Worm (Caenorhabditis elegans) whole organism, young adult: ENCODE data around the gene frpr-5.

Source experiments
- B0261.1 ChIP-seq: sonication (generic microtip); optimal IDR thresholded peaks from 2 replicates; lab custom pipeline; 2016; ENCODE audit warnings: mild to moderate bottlenecking, missing genetic modification characterization, moderate library complexity, missing compliant biosample characterization
- D2030.7 ChIP-seq: fragments of 200-800 bp; sonication (Bioruptor generic); IDR thresholded peaks from 2 replicates; pipeline ENCODE4 v1.3.6; 2022; ENCODE audit warnings: missing genetic modification reagents, missing genetic modification characterization, missing compliant biosample characterization
- F23B12.7 ChIP-seq: sonication (generic microtip); optimal IDR thresholded peaks from 2 replicates; lab custom pipeline; 2017; ENCODE audit warnings: missing genetic modification characterization, mild to moderate bottlenecking, missing compliant biosample characterization, antibody characterized with exemption, moderate library complexity; ENCODE audit not compliant: insufficient read depth
- F52B5.7 ChIP-seq: sonication (generic microtip); optimal IDR thresholded peaks from 2 replicates; lab custom pipeline; 2016; ENCODE audit warnings: mild to moderate bottlenecking, missing genetic modification characterization, missing compliant biosample characterization
- F57A8.1 ChIP-seq: fragments of 200-800 bp; sonication (Bioruptor generic); optimal IDR thresholded peaks from 2 replicates; lab custom pipeline; 2018; ENCODE audit warnings: mild to moderate bottlenecking, missing genetic modification characterization, moderate library complexity, missing compliant biosample characterization
- Y67H2A.10 ChIP-seq: fragments of 200-800 bp; sonication (Bioruptor generic); conservative IDR thresholded peaks from 2 replicates; pipeline ENCODE4 v1.3.6; 2022; ENCODE audit warnings: missing genetic modification reagents, missing genetic modification characterization, missing compliant biosample characterization
- aptf-3 ChIP-seq: fragments of 200-800 bp; sonication (Bioruptor generic); IDR thresholded peaks from 2 replicates; pipeline ENCODE4 v1.3.6; 2022; ENCODE audit warnings: missing genetic modification characterization, missing compliant biosample characterization
- attf-3 ChIP-seq: fragments of 200-800 bp; sonication (Bioruptor generic); conservative IDR thresholded peaks from 2 replicates; pipeline ENCODE4 v1.3.6; 2022; ENCODE audit warnings: missing genetic modification reagents, missing genetic modification characterization, missing compliant biosample characterization
- attf-6 ChIP-seq: fragments of 200-800 bp; sonication (Bioruptor generic); IDR thresholded peaks from 2 replicates; pipeline ENCODE4 v1.3.6; 2022; ENCODE audit warnings: missing genetic modification reagents, missing genetic modification characterization, missing compliant biosample characterization
- bed-1 ChIP-seq: fragments of 200-800 bp; sonication (Bioruptor generic); IDR thresholded peaks from 2 replicates; pipeline ENCODE4 v1.3.6; 2022; ENCODE audit warnings: missing genetic modification reagents, missing genetic modification characterization, missing compliant biosample characterization
- cebp-1 ChIP-seq, 2 experiments: fragments of 200-800 bp in 1 of 2; sonication (Bioruptor generic) in 1 of 2; sonication (generic microtip) in 1 of 2; IDR thresholded peaks in 1 of 2; optimal IDR thresholded peaks in 1 of 2; 2 replicates each; pipeline versions ENCODE4 v1.3.6 to Lab custom; 2017 to 2022; ENCODE audit warnings: missing compliant biosample characterization in 2 of 2, missing genetic modification characterization in 2 of 2, mild to moderate bottlenecking in 1 of 2, missing genetic modification reagents in 1 of 2, moderate library complexity in 1 of 2
- ceh-40 ChIP-seq: fragments of 200-800 bp; sonication (Bioruptor generic); IDR thresholded peaks from 2 replicates; pipeline ENCODE4 v1.3.6; 2022; ENCODE audit warnings: missing genetic modification characterization, missing compliant biosample characterization
- die-1 ChIP-seq: sonication (generic microtip); optimal IDR thresholded peaks from 2 replicates; lab custom pipeline; 2016; ENCODE audit warnings: missing genotype, mild to moderate bottlenecking, missing genetic modification characterization, missing compliant biosample characterization
- dpff-1 ChIP-seq: sonication (generic microtip); optimal IDR thresholded peaks from 2 replicates; lab custom pipeline; 2017; ENCODE audit warnings: mild to moderate bottlenecking, missing genetic modification characterization, missing compliant biosample characterization
- efl-1 ChIP-seq: fragments of 150-350 bp; optimal IDR thresholded peaks from 2 replicates; lab custom pipeline; 2014; ENCODE audit warnings: missing biosample characterization, missing genetic modification reagents, missing genetic modification characterization
- egl-44 ChIP-seq: fragments of 200-800 bp; sonication (Bioruptor generic); IDR thresholded peaks from 2 replicates; pipeline ENCODE4 v1.3.6; 2022; ENCODE audit warnings: missing genetic modification reagents, missing genetic modification characterization, missing compliant biosample characterization
- fkh-3 ChIP-seq: sonication (generic microtip); optimal IDR thresholded peaks from 2 replicates; lab custom pipeline; 2016; ENCODE audit warnings: mild to moderate bottlenecking, missing genetic modification characterization, missing compliant biosample characterization
- him-1 ChIP-seq: sonication (generic microtip); optimal IDR thresholded peaks from 2 replicates; lab custom pipeline; 2016; ENCODE audit warnings: missing genotype, missing genetic modification reagents, missing genetic modification characterization, missing compliant biosample characterization
- hrde-1 ChIP-seq: sonication (generic microtip); optimal IDR thresholded peaks from 2 replicates; lab custom pipeline; 2016; ENCODE audit warnings: missing genetic modification characterization, mild to moderate bottlenecking, missing compliant biosample characterization, moderate library complexity, missing genotype, missing genetic modification reagents, borderline replicate concordance
- let-607 ChIP-seq, 2 experiments: fragments of 200-800 bp in 1 of 2; sonication (Bioruptor generic) in 1 of 2; sonication (generic microtip) in 1 of 2; optimal IDR thresholded peaks; 2 replicates each; lab custom pipeline; 2016 to 2018; ENCODE audit warnings: mild to moderate bottlenecking in 2 of 2, missing compliant biosample characterization in 2 of 2, missing genetic modification characterization in 2 of 2, moderate library complexity in 2 of 2, missing genotype in 1 of 2
- lin-40 ChIP-seq: sonication (generic microtip); optimal IDR thresholded peaks from 2 replicates; lab custom pipeline; 2016; ENCODE audit warnings: missing genetic modification characterization, mild to moderate bottlenecking, missing compliant biosample characterization, missing genotype, missing genetic modification reagents
- lsl-1 ChIP-seq: fragments of 200-800 bp; sonication (Bioruptor generic); optimal IDR thresholded peaks from 2 replicates; lab custom pipeline; 2018; ENCODE audit warnings: mild to moderate bottlenecking, missing genetic modification characterization, moderate library complexity, missing compliant biosample characterization
- madf-8 ChIP-seq: fragments of 200-800 bp; sonication (Bioruptor generic); conservative IDR thresholded peaks from 2 replicates; pipeline ENCODE4 v1.3.6; 2022; ENCODE audit warnings: missing genetic modification reagents, missing genetic modification characterization, missing compliant biosample characterization
- mes-4 ChIP-seq: sonication (generic microtip); optimal IDR thresholded peaks from 2 replicates; lab custom pipeline; 2016; ENCODE audit warnings: missing genotype, missing genetic modification characterization, missing compliant biosample characterization
- nfya-1 ChIP-seq: sonication (generic microtip); optimal IDR thresholded peaks from 2 replicates; lab custom pipeline; 2017; ENCODE audit warnings: antibody characterized with exemption, missing compliant biosample characterization, missing genetic modification characterization, borderline replicate concordance; ENCODE audit not compliant: insufficient read depth
- rcor-1 ChIP-seq: fragments of 200-800 bp; sonication (Bioruptor generic); IDR thresholded peaks from 2 replicates; pipeline ENCODE4 v1.3.6; 2022; ENCODE audit warnings: missing genetic modification reagents, missing genetic modification characterization, missing compliant biosample characterization
- rec-8 ChIP-seq, 2 experiments: sonication (generic microtip); optimal IDR thresholded peaks; 2 replicates each; lab custom pipeline; 2016; ENCODE audit warnings: mild to moderate bottlenecking in 2 of 2, missing genetic modification characterization in 2 of 2, missing genetic modification reagents in 2 of 2, missing genotype in 2 of 2, missing biosample characterization in 1 of 2, missing compliant biosample characterization in 1 of 2, moderate library complexity in 1 of 2
- repo-1 ChIP-seq: sonication (generic microtip); optimal IDR thresholded peaks from 2 replicates; lab custom pipeline; 2017; ENCODE audit warnings: mild to moderate bottlenecking, missing genetic modification characterization, missing compliant biosample characterization
- rpc-1 ChIP-seq, 2 experiments: fragments of 150-350 bp in 1 of 2; sonication (generic microtip) in 1 of 2; optimal IDR thresholded peaks; 2 replicates each; lab custom pipeline; 2014 to 2018; ENCODE audit warnings: missing biosample characterization in 1 of 2, missing genetic modification characterization in 1 of 2, missing genetic modification reagents in 1 of 2, missing genotype in 1 of 2
- snpc-1.1 ChIP-seq: sonication (generic microtip); optimal IDR thresholded peaks from 2 replicates; lab custom pipeline; 2017; ENCODE audit warnings: missing genetic modification characterization, mild to moderate bottlenecking, missing compliant biosample characterization, antibody characterized with exemption, moderate library complexity, missing genotype, missing genetic modification reagents; ENCODE audit not compliant: insufficient read depth
- tbp1 ChIP-seq: fragments of 200-800 bp; sonication (Bioruptor generic); optimal IDR thresholded peaks from 2 replicates; lab custom pipeline; 2018; ENCODE audit warnings: mild to moderate bottlenecking, missing genetic modification characterization, missing compliant biosample characterization
- unc-62 ChIP-seq: fragments of 150-350 bp; optimal IDR thresholded peaks from 2 replicates; lab custom pipeline; 2014; ENCODE audit warnings: missing biosample characterization, missing genetic modification reagents, missing genetic modification characterization
- xnd-1 ChIP-seq: sonication (generic microtip); optimal IDR thresholded peaks from 2 replicates; lab custom pipeline; 2016; ENCODE audit warnings: missing genotype, missing genetic modification reagents, missing genetic modification characterization, missing compliant biosample characterization
- ztf-22 ChIP-seq: fragments of 200-800 bp; sonication (Bioruptor generic); optimal IDR thresholded peaks from 2 replicates; lab custom pipeline; 2018; ENCODE audit warnings: mild to moderate bottlenecking, missing genetic modification characterization, moderate library complexity, missing compliant biosample characterization
- ztf-25 ChIP-seq: fragments of 200-800 bp; sonication (Bioruptor generic); IDR thresholded peaks from 2 replicates; pipeline ENCODE4 v1.3.6; 2022; ENCODE audit warnings: missing genetic modification reagents, missing genetic modification characterization, missing compliant biosample characterization
- ztf-26 ChIP-seq: sonication (generic microtip); optimal IDR thresholded peaks from 2 replicates; lab custom pipeline; 2017; ENCODE audit warnings: missing genetic modification characterization, missing compliant biosample characterization
- ztf-28 ChIP-seq: fragments of 200-800 bp; sonication (Bioruptor generic); IDR thresholded peaks from 2 replicates; pipeline ENCODE4 v1.3.6; 2022; ENCODE audit warnings: missing genetic modification reagents, missing genetic modification characterization, missing compliant biosample characterization
- ztf-6 ChIP-seq: fragments of 200-800 bp; sonication (Bioruptor generic); IDR thresholded peaks from 2 replicates; pipeline ENCODE4 v1.3.6; 2022; ENCODE audit warnings: missing genetic modification reagents, missing genetic modification characterization, missing compliant biosample characterization

The frpr-5 gene

ce11 chrV:13509504-13509903 lies 26.4 kb downstream of the frpr-5 start:
- TF ChIP-seq ztf-25 (GFP tag; lab: Robert Waterston, UW) (0 out of 2 replicates have a peak, but pooled peaks have one; percentile 63), D2030.7 (GFP tag; lab: Robert Waterston, UW) (peak; percentile 40; the same call in 1 of the 2 replicates), tbp1 (peak; percentile 80), B0261.1 (tag; lab: Kevin White, UChicago) (peak; percentile 56), him-1 (peak; percentile 11), madf-8 (GFP tag; lab: Robert Waterston, UW) (0 out of 2 replicates have a peak, but pooled peaks have one; percentile 17), rpc-1 (optimal IDR thresholded peaks at IDR 0.05; lab: Kevin White, UChicago) (peak; percentile 46), rpc-1 (tag; optimal IDR thresholded peaks at IDR 0.05; lab: Kevin White, UChicago) (peak; percentile 74), rec-8 (tag; optimal IDR thresholded peaks at IDR 0.05; lab: Kevin White, UChicago) (peak in 1 of 2 experiments; percentile 13)

DNA sequence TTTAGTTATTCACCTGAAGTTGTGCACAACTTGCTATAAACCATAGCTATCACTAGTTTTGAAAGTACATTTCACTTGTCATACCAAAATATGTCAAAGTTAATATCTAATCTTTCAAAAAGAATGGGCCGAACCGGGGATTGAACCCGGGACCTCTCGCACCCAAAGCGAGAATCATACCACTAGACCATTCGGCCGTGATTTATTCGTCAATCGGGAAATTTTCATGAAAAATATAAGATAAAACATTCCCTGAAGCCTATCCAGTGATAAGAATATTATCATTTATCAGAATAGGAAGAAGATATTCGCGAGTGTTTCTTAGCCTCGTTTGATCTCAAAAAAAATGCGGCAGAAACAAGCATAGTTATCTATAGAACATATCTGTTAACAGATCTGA lies 28.8 kb downstream of the frpr-5 start:
- peak; percentile 77 for TF ChIP-seq tbp1
- peak; percentile 37 for TF ChIP-seq rpc-1 (optimal IDR thresholded peaks at IDR 0.05; lab: Kevin White, UChicago)
- peak; percentile 70 for TF ChIP-seq rpc-1 (tag; optimal IDR thresholded peaks at IDR 0.05; lab: Kevin White, UChicago)
- TF ChIP-seq him-1: peak; percentile 38
- peak; percentile 46 for TF ChIP-seq B0261.1 (tag; lab: Kevin White, UChicago)

DNA sequence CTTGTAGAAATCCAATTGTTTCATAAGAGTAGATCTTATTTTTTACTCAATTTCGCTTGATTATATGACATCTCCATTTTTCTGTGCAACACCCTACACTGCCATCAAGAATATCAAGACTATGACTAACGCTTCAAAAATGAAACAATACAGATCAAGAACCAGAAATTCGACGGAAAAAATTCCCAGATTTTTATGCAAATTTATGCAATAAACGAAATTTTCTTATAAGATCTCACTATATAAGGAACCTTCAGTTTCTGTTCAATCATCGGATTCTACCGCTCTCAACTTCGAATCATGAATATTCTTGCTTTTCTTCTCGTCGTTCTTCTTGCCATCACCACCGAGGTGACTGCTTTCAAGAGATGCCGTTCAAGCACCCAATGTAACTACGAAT lies 29.6 kb downstream of the frpr-5 start, which contains the start of gene R11G10.4:
Gene R11G10.4, plus strand, starts transcription at position 301 of the 400 bp plus-strand sequence.
- no peak for TF ChIP-seq dpff-1
- TF ChIP-seq lin-40 (tag; lab: Kevin White, UChicago): no peak
- no peak for TF ChIP-seq nfya-1 (tag; lab: Kevin White, UChicago)
- no peak for TF ChIP-seq bed-1
- TF ChIP-seq F52B5.7 (tag; lab: Kevin White, UChicago): no peak
- no peak for TF ChIP-seq egl-44 (GFP tag; lab: Robert Waterston, UW)
- no peak for TF ChIP-seq let-607 (tag; optimal IDR thresholded peaks at IDR 0.05; lab: Kevin White, UChicago)

ce11 chrV:13499227-13499626 lies 36.7 kb downstream of the frpr-5 start:
- TF ChIP-seq fkh-3 (tag; lab: Kevin White, UChicago) (no peak), attf-6 (GFP tag; lab: Robert Waterston, UW) (no peak), repo-1 (tag; lab: Kevin White, UChicago) (no peak), F57A8.1 (GFP tag; lab: Kevin White, UChicago) (no peak), ceh-40 (GFP tag; lab: Robert Waterston, UW) (no peak), snpc-1.1 (tag; lab: Kevin White, UChicago) (no peak), Y67H2A.10 (GFP tag; lab: Robert Waterston, UW) (no peak), xnd-1 (tag; lab: Kevin White, UChicago) (no peak), aptf-3 (GFP tag; lab: Robert Waterston, UW) (no peak), efl-1 (GFP tag; lab: Kevin White, UChicago) (no peak), hrde-1 (no peak), die-1 (tag; lab: Kevin White, UChicago) (no peak), ztf-26 (tag; lab: Kevin White, UChicago) (no peak), unc-62 (GFP tag; lab: Kevin White, UChicago) (no peak), F52B5.7 (tag; lab: Kevin White, UChicago) (no peak), him-1 (no peak)

- TF ChIP-seq F23B12.7 (tag; lab: Kevin White, UChicago) (peak; percentile 32), lin-40 (tag; lab: Kevin White, UChicago) (peak; percentile 26), unc-62 (GFP tag; lab: Kevin White, UChicago) (no peak), lsl-1 (peak; percentile 32), rcor-1 (GFP tag; lab: Robert Waterston, UW) (no peak), ztf-22 (no peak), mes-4 (tag; lab: Kevin White, UChicago) (no peak), tbp1 (peak; percentile 7), F57A8.1 (GFP tag; lab: Kevin White, UChicago) (no peak), ztf-6 (GFP tag; lab: Robert Waterston, UW) (no peak), cebp-1 (GFP tag; IDR thresholded peaks at IDR 0.05; lab: Robert Waterston, UW) (no peak), cebp-1 (tag; optimal IDR thresholded peaks at IDR 0.05; lab: Kevin White, UChicago) (peak; percentile 7), ztf-28 (GFP tag; lab: Robert Waterston, UW) (no peak), attf-3 (GFP tag; lab: Robert Waterston, UW) (peak; percentile 98)
These were observed 38.5 kb downstream of the frpr-5 start, which contains the start of the genes eea-1 and gut-2 for ce11 chrV:13497322-13497847. TSS of gene eea-1 (minus strand) at chrV:13497372. TSS of gene gut-2 (plus strand) at chrV:13497690.
